Fruit fly (Drosophila melanogaster) whole organism, embryonic: Measurements from ENCODE around the gene CG15570.

ENCODE experiments used
- Atf3 ChIP-seq: fragments of 200-800 bp; sonication (Bioruptor generic); optimal IDR thresholded peaks from 3 replicates; lab custom pipeline; 2016; ENCODE audit warnings: missing biosample characterization, missing genetic modification characterization
- BEAF-32 ChIP-seq: fragments of 200-800 bp; sonication (Bioruptor generic); optimal IDR thresholded peaks from 3 replicates; lab custom pipeline; 2017; ENCODE audit warnings: missing biosample characterization, missing genetic modification characterization, mild to moderate bottlenecking, moderate library complexity, missing genetic modification reagents
- CG10321 ChIP-seq: fragments of 200-800 bp; sonication (Bioruptor generic); IDR thresholded peaks from 2 replicates; pipeline ENCODE4 v1.3.6; 2022; ENCODE audit warnings: missing biosample characterization, missing genetic modification characterization
- CG11085 ChIP-seq: fragments of 200-800 bp; sonication (Bioruptor generic); IDR thresholded peaks from 2 replicates; pipeline ENCODE4 v1.3.6; 2022; ENCODE audit warnings: missing biosample characterization, missing genetic modification characterization
- CG11560 ChIP-seq: fragments of 200-800 bp; sonication (Bioruptor generic); IDR thresholded peaks from 3 replicates; pipeline ENCODE4 v1.3.6; 2022; ENCODE audit warnings: missing biosample characterization, missing genetic modification characterization
- CG12299 ChIP-seq: fragments of 200-800 bp; sonication (Bioruptor generic); optimal IDR thresholded peaks from 2 replicates; lab custom pipeline; 2018; ENCODE audit warnings: missing biosample characterization, mild to moderate bottlenecking, missing genetic modification characterization
- CG13123 ChIP-seq: fragments of 200-800 bp; sonication (Bioruptor generic); optimal IDR thresholded peaks from 2 replicates; lab custom pipeline; 2016; ENCODE audit warnings: missing biosample characterization, missing genetic modification characterization
- CG14710 ChIP-seq: fragments of 200-800 bp; sonication (Bioruptor generic); optimal IDR thresholded peaks from 3 replicates; lab custom pipeline; 2019; ENCODE audit warnings: missing biosample characterization, mild to moderate bottlenecking, missing genetic modification characterization, moderate library complexity
- CG16815 ChIP-seq: fragments of 200-800 bp; sonication (Bioruptor generic); optimal IDR thresholded peaks from 3 replicates; lab custom pipeline; 2017; ENCODE audit warnings: missing biosample characterization, mild to moderate bottlenecking, missing genetic modification characterization
- CG31365 ChIP-seq: fragments of 200-800 bp; sonication (Bioruptor generic); optimal IDR thresholded peaks from 2 replicates; lab custom pipeline; 2018; ENCODE audit warnings: missing biosample characterization, mild to moderate bottlenecking, missing genetic modification characterization
- CG3995 ChIP-seq: fragments of 200-800 bp; sonication (Bioruptor generic); optimal IDR thresholded peaks from 3 replicates; lab custom pipeline; 2016; ENCODE audit warnings: missing biosample characterization, missing genetic modification characterization
- CG5953 ChIP-seq: fragments of 200-800 bp; sonication (Bioruptor generic); IDR thresholded peaks from 2 replicates; pipeline ENCODE4 v1.3.6; 2022; ENCODE audit warnings: missing biosample characterization, missing genetic modification characterization
- CG6854 ChIP-seq: fragments of 200-800 bp; sonication (Bioruptor generic); optimal IDR thresholded peaks from 3 replicates; lab custom pipeline; 2017; ENCODE audit warnings: missing biosample characterization, mild to moderate bottlenecking, missing genetic modification characterization
- CG7271 ChIP-seq: fragments of 200-800 bp; sonication (Bioruptor generic); optimal IDR thresholded peaks from 2 replicates; lab custom pipeline; 2018; ENCODE audit warnings: missing biosample characterization, mild to moderate bottlenecking, missing genetic modification characterization, moderate library complexity
- CG7928 ChIP-seq: fragments of 200-800 bp; sonication (Bioruptor generic); optimal IDR thresholded peaks from 2 replicates; lab custom pipeline; 2017; ENCODE audit warnings: missing biosample characterization, mild to moderate bottlenecking, missing genetic modification characterization
- CG8281 ChIP-seq: fragments of 200-800 bp; sonication (Bioruptor generic); optimal IDR thresholded peaks from 2 replicates; lab custom pipeline; 2018; ENCODE audit warnings: missing biosample characterization, mild to moderate bottlenecking, missing genetic modification characterization, moderate library complexity
- CG8359 ChIP-seq: fragments of 200-800 bp; sonication (Bioruptor generic); optimal IDR thresholded peaks from 2 replicates; lab custom pipeline; 2017; ENCODE audit warnings: missing biosample characterization, mild to moderate bottlenecking, missing genetic modification characterization, borderline replicate concordance
- CG9437 ChIP-seq: fragments of 200-800 bp; sonication (Bioruptor generic); optimal IDR thresholded peaks from 2 replicates; lab custom pipeline; 2018; ENCODE audit warnings: missing biosample characterization, mild to moderate bottlenecking, missing genetic modification characterization
- CTCF ChIP-seq: fragments of 200-800 bp; sonication (Bioruptor generic); optimal IDR thresholded peaks from 2 replicates; lab custom pipeline; 2017; ENCODE audit warnings: missing biosample characterization, mild to moderate bottlenecking, missing genetic modification characterization, moderate library complexity
- Doc2 ChIP-seq: fragments of 200-800 bp; sonication (Bioruptor generic); IDR thresholded peaks from 2 replicates; pipeline ENCODE4 v1.3.6; 2022; ENCODE audit warnings: missing biosample characterization, missing genetic modification characterization
- Doc3 ChIP-seq: fragments of 200-800 bp; sonication (Bioruptor generic); IDR thresholded peaks from 3 replicates; pipeline ENCODE4 v1.3.6; 2022; ENCODE audit warnings: missing biosample characterization, missing genetic modification characterization; ENCODE audit not compliant: partially characterized antibody
- E2f2 ChIP-seq: fragments of 200-800 bp; sonication (Bioruptor generic); IDR thresholded peaks from 2 replicates; pipeline ENCODE4 v1.3.6; 2022; ENCODE audit warnings: missing biosample characterization, missing genetic modification characterization
- Eip74EF ChIP-seq, 2 experiments: fragments of 200-800 bp in 1 of 2; fragments of >200 bp in 1 of 2; sonication (Bioruptor generic) in 1 of 2; optimal IDR thresholded peaks; 2 replicates each; lab custom pipeline; 2017 to 2019; ENCODE audit warnings: missing biosample characterization in 2 of 2, missing genetic modification characterization in 2 of 2, mild to moderate bottlenecking in 1 of 2, moderate library complexity in 1 of 2
- Fer3 ChIP-seq: fragments of 200-800 bp; sonication (Bioruptor generic); optimal IDR thresholded peaks from 2 replicates; lab custom pipeline; 2018; ENCODE audit warnings: missing biosample characterization, mild to moderate bottlenecking, missing genetic modification characterization, moderate library complexity
- HHEX ChIP-seq: fragments of 200-800 bp; sonication (Bioruptor generic); optimal IDR thresholded peaks from 3 replicates; lab custom pipeline; 2017; ENCODE audit warnings: missing biosample characterization, mild to moderate bottlenecking, missing genetic modification characterization, missing genetic modification reagents
- HmgD ChIP-seq: fragments of 200-800 bp; sonication (Bioruptor generic); optimal IDR thresholded peaks from 3 replicates; lab custom pipeline; 2016; ENCODE audit warnings: missing biosample characterization, missing genetic modification characterization
- Hr51 ChIP-seq, 2 experiments: fragments of 200-800 bp; sonication (Bioruptor generic); optimal IDR thresholded peaks; 2 replicates in 1 of 2; 3 replicates in 1 of 2; lab custom pipeline; 2016 to 2018; ENCODE audit warnings: missing biosample characterization in 2 of 2, missing genetic modification characterization in 2 of 2, mild to moderate bottlenecking in 1 of 2, moderate library complexity in 1 of 2
- Ravus ChIP-seq: fragments of 200-800 bp; sonication (Bioruptor generic); IDR thresholded peaks from 2 replicates; pipeline ENCODE4 v1.3.6; 2022; ENCODE audit warnings: missing biosample characterization, missing genetic modification characterization
- Usf ChIP-seq: fragments of 200-800 bp; sonication (Bioruptor generic); optimal IDR thresholded peaks from 2 replicates; lab custom pipeline; 2017; ENCODE audit warnings: missing genotype, missing biosample characterization, missing genetic modification characterization
- Xrp1 ChIP-seq: fragments of 200-800 bp; sonication (Bioruptor generic); IDR thresholded peaks from 2 replicates; pipeline ENCODE4 v1.3.6; 2022; ENCODE audit warnings: missing biosample characterization, missing genetic modification characterization
- YL-1 ChIP-seq: fragments of 200-800 bp; sonication (Bioruptor generic); optimal IDR thresholded peaks from 3 replicates; lab custom pipeline; 2017; ENCODE audit warnings: missing biosample characterization, mild to moderate bottlenecking, missing genetic modification characterization
- amos ChIP-seq: fragments of 200-800 bp; sonication (Bioruptor generic); IDR thresholded peaks from 2 replicates; pipeline ENCODE4 v1.3.6; 2022; ENCODE audit warnings: missing biosample characterization, missing genetic modification characterization; ENCODE audit not compliant: partially characterized antibody
- dmrt99B ChIP-seq: fragments of 200-800 bp; sonication (Bioruptor generic); optimal IDR thresholded peaks from 2 replicates; lab custom pipeline; 2018; ENCODE audit warnings: missing biosample characterization, mild to moderate bottlenecking, missing genetic modification characterization, moderate library complexity
- ems ChIP-seq: fragments of 200-800 bp; sonication (Bioruptor generic); optimal IDR thresholded peaks from 3 replicates; lab custom pipeline; 2016; ENCODE audit warnings: missing biosample characterization, missing genetic modification characterization
- ewg ChIP-seq: fragments of 200-800 bp; sonication (Bioruptor generic); optimal IDR thresholded peaks from 3 replicates; lab custom pipeline; 2017; ENCODE audit warnings: mild to moderate bottlenecking, missing biosample characterization, missing genetic modification reagents, missing genetic modification characterization
- ftz-f1 ChIP-seq: fragments of 200-800 bp; sonication (Bioruptor generic); optimal IDR thresholded peaks from 2 replicates; lab custom pipeline; 2016; ENCODE audit warnings: missing biosample characterization, missing genetic modification characterization
- hth ChIP-seq: fragments of >200 bp; optimal IDR thresholded peaks from 2 replicates; lab custom pipeline; 2017; ENCODE audit warnings: inconsistent platforms
- kah ChIP-seq: fragments of 200-800 bp; sonication (Bioruptor generic); optimal IDR thresholded peaks from 2 replicates; lab custom pipeline; 2018; ENCODE audit warnings: missing biosample characterization, mild to moderate bottlenecking, missing genetic modification characterization
- lov ChIP-seq, 2 experiments: fragments of 200-800 bp in 1 of 2; fragments of >200 bp in 1 of 2; sonication (Bioruptor generic) in 1 of 2; IDR thresholded peaks in 1 of 2; optimal IDR thresholded peaks in 1 of 2; 2 replicates in 1 of 2; 3 replicates in 1 of 2; pipeline versions ENCODE4 v1.3.6 to Lab custom; 2017 to 2022; ENCODE audit warnings: missing biosample characterization in 1 of 2, missing genetic modification characterization in 1 of 2
- nerfin-2 ChIP-seq: fragments of 200-800 bp; sonication (Bioruptor generic); IDR thresholded peaks from 2 replicates; pipeline ENCODE4 v1.3.6; 2022; ENCODE audit warnings: missing biosample characterization, missing genetic modification characterization; ENCODE audit not compliant: partially characterized antibody
- schlank ChIP-seq: fragments of 200-800 bp; sonication (Bioruptor generic); optimal IDR thresholded peaks from 2 replicates; lab custom pipeline; 2018; ENCODE audit warnings: missing biosample characterization, mild to moderate bottlenecking, missing genetic modification characterization
- shn ChIP-seq: fragments of 200-800 bp; sonication (Bioruptor generic); optimal IDR thresholded peaks from 3 replicates; lab custom pipeline; 2016; ENCODE audit warnings: missing biosample characterization, missing genetic modification characterization
- so ChIP-seq: fragments of 200-800 bp; sonication (Bioruptor generic); IDR thresholded peaks from 3 replicates; pipeline ENCODE4 v1.3.6; 2022; ENCODE audit warnings: missing biosample characterization, missing genetic modification characterization
- tgo ChIP-seq: fragments of 200-800 bp; sonication (Bioruptor generic); IDR thresholded peaks from 3 replicates; pipeline ENCODE4 v1.3.6; 2022; ENCODE audit warnings: missing biosample characterization, missing genetic modification characterization
- tna ChIP-seq: fragments of 200-800 bp; sonication (Bioruptor generic); IDR thresholded peaks from 2 replicates; pipeline ENCODE4 v1.3.6; 2022; ENCODE audit warnings: missing biosample characterization, missing genetic modification characterization; ENCODE audit not compliant: partially characterized antibody
- twi ChIP-seq: fragments of 200-800 bp; optimal IDR thresholded peaks from 2 replicates; lab custom pipeline; 2019; ENCODE audit warnings: missing biosample characterization, mild to moderate bottlenecking, missing genetic modification characterization, moderate library complexity
- usp ChIP-seq: fragments of >200 bp; optimal IDR thresholded peaks from 2 replicates; lab custom pipeline; 2017; ENCODE audit warnings: missing biosample characterization, missing genetic modification characterization
- vnd ChIP-seq: fragments of 200-800 bp; sonication (Bioruptor generic); IDR thresholded peaks from 3 replicates; pipeline ENCODE4 v1.3.6; 2022; ENCODE audit warnings: missing biosample characterization, missing genetic modification characterization; ENCODE audit not compliant: partially characterized antibody

The CG15570 gene

DNA sequence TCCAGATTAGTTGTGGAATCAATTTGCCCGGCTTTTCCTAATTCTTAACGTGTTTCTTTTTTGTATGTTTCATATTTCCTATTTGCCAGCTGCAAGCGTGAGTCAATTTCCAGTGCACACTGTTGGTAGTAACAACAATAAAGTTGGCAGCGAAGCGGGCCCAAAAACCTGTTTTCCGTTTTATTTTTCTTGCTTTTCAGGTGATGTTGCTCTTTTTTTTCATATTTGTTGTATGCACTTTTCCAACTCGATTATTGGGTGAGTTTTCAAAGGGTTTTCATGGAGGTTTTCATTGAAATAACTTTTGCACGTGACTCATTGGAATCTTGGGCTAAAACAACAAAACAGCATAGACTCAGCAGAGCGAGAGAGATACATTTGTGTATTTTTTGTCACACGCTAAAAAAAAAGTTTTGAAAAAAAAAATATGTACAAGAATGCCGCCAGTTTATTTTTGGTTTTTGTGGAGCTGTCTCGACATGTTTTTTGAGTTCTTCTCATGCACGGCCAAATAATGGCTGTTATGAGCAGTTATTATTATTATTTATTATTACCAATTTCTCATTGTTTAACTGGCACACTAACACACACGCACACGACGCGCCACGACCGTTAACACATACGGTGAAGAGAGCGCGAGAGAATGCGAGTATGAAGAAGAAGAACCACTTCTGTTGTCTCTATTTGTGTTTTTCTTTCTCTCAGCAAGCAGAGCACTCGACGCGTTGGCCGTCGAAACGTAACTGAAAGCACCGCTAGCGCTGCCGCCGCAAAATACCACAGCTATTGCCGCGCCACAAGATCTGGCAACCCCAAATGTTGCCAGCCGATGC lies 12.4 kb upstream of the CG15570 start, which contains the start of gene Fas2 (continued):
- TF ChIP-seq Doc2 (GFP tag; lab: Robert Waterston, UW) (no peak), HHEX (GFP tag; lab: Kevin White, UChicago) (peak; percentile 31), CG14710 (tag; lab: Kevin White, UChicago) (peak; percentile 8), vnd (GFP tag; lab: Robert Waterston, UW) (no peak), ems (GFP tag; lab: Kevin White, UChicago) (peak; percentile 37), E2f2 (GFP tag; lab: Robert Waterston, UW) (no peak), shn (GFP tag; lab: Kevin White, UChicago) (no peak), amos (peak; percentile 46; the same call in 1 of the 2 replicates), Ravus (GFP tag; lab: Robert Waterston, UW) (no peak), CG11085 (GFP tag; lab: Robert Waterston, UW) (0 out of 2 replicates have a peak, but pooled peaks have one; percentile 9), CG6854 (GFP tag; lab: Kevin White, UChicago) (peak; percentile 74), Doc3 (GFP tag; lab: Robert Waterston, UW) (no peak), CG8281 (tag; lab: Kevin White, UChicago) (no peak), twi (no peak), CG11560 (tag; lab: Robert Waterston, UW) (no peak), ewg (GFP tag; lab: Kevin White, UChicago) (peak; percentile 26), CG8359 (no peak), CG16815 (no peak), Xrp1 (peak; percentile 31; the same call in 1 of the 2 replicates), CG12299 (tag; lab: Kevin White, UChicago) (peak; percentile 47), Eip74EF (GFP tag; optimal IDR thresholded peaks at IDR 0.05; lab: Kevin White, UChicago) (no peak), usp (GFP tag; lab: Kevin White, UChicago) (no peak), tna (peak; percentile 48; the same call in 1 of the 2 replicates), nerfin-2 (GFP tag; lab: Robert Waterston, UW) (no peak), dmrt99B (tag; lab: Kevin White, UChicago) (peak; percentile 35), CG3995 (GFP tag; lab: Kevin White, UChicago) (no peak), Usf (GFP tag; lab: Kevin White, UChicago) (no peak), tgo (GFP tag; lab: Robert Waterston, UW) (peak; percentile 58; the same call in 2 of the 3 replicates), HmgD (no peak), Atf3 (no peak), CG7271 (no peak), lov (optimal IDR thresholded peaks at IDR 0.05; lab: Kevin White, UChicago) (no peak), lov (GFP tag; IDR thresholded peaks at IDR 0.05; lab: Robert Waterston, UW) (no peak), CTCF (peak; percentile 45), schlank (no peak), CG5953 (GFP tag; lab: Robert Waterston, UW) (peak; percentile 54; the same call in 1 of the 2 replicates), Fer3 (tag; lab: Kevin White, UChicago) (peak; percentile 44), so (peak; percentile 47; the same call in 2 of the 3 replicates), hth (no peak), CG13123 (no peak), ftz-f1 (GFP tag; lab: Kevin White, UChicago) (peak; percentile 26), CG7928 (GFP tag; lab: Kevin White, UChicago) (peak; percentile 30), kah (GFP tag; lab: Kevin White, UChicago) (peak; percentile 57), YL-1 (GFP tag; lab: Kevin White, UChicago) (peak; percentile 59), CG31365 (tag; lab: Kevin White, UChicago) (no peak), CG10321 (no peak), CG9437 (GFP tag; lab: Kevin White, UChicago) (peak; percentile 72), Hr51 (GFP tag; optimal IDR thresholded peaks at IDR 0.05; lab: Kevin White, UChicago) (peak in 1 of 2 experiments; percentile 33), BEAF-32 (GFP tag; lab: Kevin White, UChicago) (no peak)
